Fruit fly (Drosophila melanogaster) whole organism, prepupa: Measurements from ENCODE around the gene CG17801.

Experiments
- CG11902 ChIP-seq: fragments of 200-800 bp; sonication (Bioruptor generic); optimal IDR thresholded peaks from 3 replicates; lab custom pipeline; 2016; ENCODE audit warnings: missing biosample characterization, missing genetic modification characterization
- CG4318 ChIP-seq: fragments of 200-800 bp; sonication (Bioruptor generic); optimal IDR thresholded peaks from 3 replicates; lab custom pipeline; 2017; ENCODE audit warnings: missing biosample characterization, mild to moderate bottlenecking, missing genetic modification characterization
- CG6276 ChIP-seq: fragments of 200-800 bp; sonication (Bioruptor generic); optimal IDR thresholded peaks from 2 replicates; lab custom pipeline; 2017; ENCODE audit warnings: missing biosample characterization, mild to moderate bottlenecking, missing genetic modification characterization
- OdsH ChIP-seq: fragments of 200-800 bp; sonication (Bioruptor generic); optimal IDR thresholded peaks from 3 replicates; lab custom pipeline; 2016; ENCODE audit warnings: missing biosample characterization, missing genetic modification characterization
- Sox102F ChIP-seq: fragments of 200-800 bp; sonication (Bioruptor generic); optimal IDR thresholded peaks from 2 replicates; lab custom pipeline; 2016; ENCODE audit warnings: missing biosample characterization, mild to moderate bottlenecking, missing genetic modification characterization
- lz ChIP-seq: fragments of 200-800 bp; sonication (Bioruptor generic); optimal IDR thresholded peaks from 3 replicates; lab custom pipeline; 2016; ENCODE audit warnings: missing biosample characterization, missing genetic modification characterization

- TF ChIP-seq CG4318 (GFP tag; lab: Kevin White, UChicago): no peak
- TF ChIP-seq OdsH: no peak
- TF ChIP-seq CG11902 (GFP tag; lab: Kevin White, UChicago): no peak
- no peak for TF ChIP-seq Sox102F
- TF ChIP-seq CG6276: no peak
- no peak for TF ChIP-seq lz
Measured at dm6 chr3R:17807035-17807606, at the start of gene CG17801.
